Fruit fly (Drosophila melanogaster) whole organism, embryonic: ENCODE data around the gene Mpcp2.
A peak's percentile ranks its signal among the peaks of the same experiment; 100 is the strongest.

Experiments used
- Bgb ChIP-seq: fragments of 200-800 bp; sonication (Bioruptor generic); IDR thresholded peaks from 2 replicates; pipeline ENCODE4 v1.3.6; 2022; ENCODE audit warnings: missing biosample characterization, missing genetic modification characterization; ENCODE audit not compliant: partially characterized antibody
- BtbVII ChIP-seq: fragments of 200-800 bp; sonication (Bioruptor generic); optimal IDR thresholded peaks from 3 replicates; lab custom pipeline; 2017; ENCODE audit warnings: missing biosample characterization, mild to moderate bottlenecking, missing genetic modification characterization
- CG10209 ChIP-seq: fragments of 200-800 bp; sonication (Bioruptor generic); optimal IDR thresholded peaks from 3 replicates; lab custom pipeline; 2017; ENCODE audit warnings: missing biosample characterization, mild to moderate bottlenecking, missing genetic modification characterization, missing genetic modification reagents
- CG10431 ChIP-seq: fragments of 200-800 bp; sonication (Bioruptor generic); optimal IDR thresholded peaks from 3 replicates; lab custom pipeline; 2018; ENCODE audit warnings: missing biosample characterization, mild to moderate bottlenecking, missing genetic modification characterization
- CG11504 ChIP-seq: fragments of 200-800 bp; sonication (Bioruptor generic); optimal IDR thresholded peaks from 3 replicates; lab custom pipeline; 2019; ENCODE audit warnings: missing biosample characterization, mild to moderate bottlenecking, missing genetic modification characterization, moderate library complexity
- CG13296 ChIP-seq: fragments of 200-800 bp; sonication (Bioruptor generic); optimal IDR thresholded peaks from 3 replicates; lab custom pipeline; 2018; ENCODE audit warnings: missing biosample characterization, mild to moderate bottlenecking, missing genetic modification characterization
- CG14860 ChIP-seq: fragments of 200-800 bp; sonication (Bioruptor generic); IDR thresholded peaks from 3 replicates; pipeline ENCODE4 v1.3.6; 2022; ENCODE audit warnings: missing biosample characterization, missing genetic modification characterization; ENCODE audit not compliant: partially characterized antibody
- CG17829 ChIP-seq: fragments of 200-800 bp; optimal IDR thresholded peaks from 2 replicates; lab custom pipeline; 2019; ENCODE audit warnings: missing biosample characterization, mild to moderate bottlenecking, missing genetic modification characterization, moderate library complexity
- CG1832 ChIP-seq: fragments of 200-800 bp; sonication (Bioruptor generic); optimal IDR thresholded peaks from 2 replicates; lab custom pipeline; 2017; ENCODE audit warnings: missing biosample characterization, mild to moderate bottlenecking, missing genetic modification characterization, inconsistent platforms
- CG18599 ChIP-seq: fragments of 200-800 bp; sonication (Bioruptor generic); optimal IDR thresholded peaks from 3 replicates; lab custom pipeline; 2017; ENCODE audit warnings: missing biosample characterization, missing genetic modification characterization, mild to moderate bottlenecking, moderate library complexity, missing genetic modification reagents
- CG2116 ChIP-seq: fragments of 200-800 bp; sonication (Bioruptor generic); optimal IDR thresholded peaks from 3 replicates; lab custom pipeline; 2018; ENCODE audit warnings: missing biosample characterization, mild to moderate bottlenecking, missing genetic modification characterization
- CG30403 ChIP-seq: fragments of 200-800 bp; sonication (Bioruptor generic); optimal IDR thresholded peaks from 3 replicates; lab custom pipeline; 2016; ENCODE audit warnings: missing biosample characterization, missing genetic modification characterization
- CG32767 ChIP-seq: fragments of 200-800 bp; sonication (Bioruptor generic); IDR thresholded peaks from 2 replicates; pipeline ENCODE4 v1.3.6; 2022; ENCODE audit warnings: missing biosample characterization, missing genetic modification characterization
- CG3407 ChIP-seq: fragments of 200-800 bp; sonication (Bioruptor generic); optimal IDR thresholded peaks from 2 replicates; lab custom pipeline; 2018; ENCODE audit warnings: missing biosample characterization, mild to moderate bottlenecking, missing genetic modification characterization
- CG6272 ChIP-seq: fragments of 200-800 bp; sonication (Bioruptor generic); IDR thresholded peaks from 2 replicates; pipeline ENCODE4 v1.3.6; 2022; ENCODE audit warnings: missing biosample characterization, missing genetic modification characterization
- CG7357 ChIP-seq: fragments of 200-800 bp; sonication (Bioruptor generic); IDR thresholded peaks from 3 replicates; pipeline ENCODE4 v1.3.6; 2022; ENCODE audit warnings: missing biosample characterization, missing genetic modification characterization
- CG8281 ChIP-seq: fragments of 200-800 bp; sonication (Bioruptor generic); optimal IDR thresholded peaks from 2 replicates; lab custom pipeline; 2018; ENCODE audit warnings: missing biosample characterization, mild to moderate bottlenecking, missing genetic modification characterization, moderate library complexity
- CG8290 ChIP-seq, 3 experiments: fragments of 200-800 bp; sonication (Bioruptor generic); optimal IDR thresholded peaks; 2 replicates each; lab custom pipeline; 2016 to 2019; ENCODE audit warnings: missing biosample characterization in 3 of 3, missing genetic modification characterization in 3 of 3, mild to moderate bottlenecking in 2 of 3, moderate library complexity in 1 of 3
- CG9727 ChIP-seq: fragments of 200-800 bp; sonication (Bioruptor generic); optimal IDR thresholded peaks from 3 replicates; lab custom pipeline; 2017; ENCODE audit warnings: missing biosample characterization, mild to moderate bottlenecking, missing genetic modification characterization
- CG9797 ChIP-seq: fragments of 200-800 bp; sonication (Bioruptor generic); optimal IDR thresholded peaks from 3 replicates; lab custom pipeline; 2018; ENCODE audit warnings: missing biosample characterization, mild to moderate bottlenecking, missing genetic modification characterization
- CG9876 ChIP-seq: fragments of 200-800 bp; sonication (Bioruptor generic); optimal IDR thresholded peaks from 2 replicates; lab custom pipeline; 2016; ENCODE audit warnings: missing biosample characterization, missing genetic modification characterization
- CTCF ChIP-seq: fragments of 200-800 bp; sonication (Bioruptor generic); optimal IDR thresholded peaks from 2 replicates; lab custom pipeline; 2017; ENCODE audit warnings: missing biosample characterization, mild to moderate bottlenecking, missing genetic modification characterization, moderate library complexity
- Camta ChIP-seq: fragments of 200-800 bp; sonication (Bioruptor generic); optimal IDR thresholded peaks from 2 replicates; lab custom pipeline; 2016; ENCODE audit warnings: missing biosample characterization, missing genetic modification characterization
- D ChIP-seq, 2 experiments: fragments of 200-800 bp in 1 of 2; fragments of >200 bp in 1 of 2; sonication (Bioruptor generic) in 1 of 2; optimal IDR thresholded peaks; 2 replicates in 1 of 2; 3 replicates in 1 of 2; lab custom pipeline; 2017; ENCODE audit warnings: mild to moderate bottlenecking in 1 of 2, missing biosample characterization in 1 of 2, missing genetic modification characterization in 1 of 2, missing genetic modification reagents in 1 of 2
- Hr51 ChIP-seq, 2 experiments: fragments of 200-800 bp; sonication (Bioruptor generic); optimal IDR thresholded peaks; 2 replicates in 1 of 2; 3 replicates in 1 of 2; lab custom pipeline; 2016 to 2018; ENCODE audit warnings: missing biosample characterization in 2 of 2, missing genetic modification characterization in 2 of 2, mild to moderate bottlenecking in 1 of 2, moderate library complexity in 1 of 2
- Jarid2 ChIP-seq: fragments of 200-800 bp; sonication (Bioruptor generic); optimal IDR thresholded peaks from 3 replicates; lab custom pipeline; 2017; ENCODE audit warnings: mild to moderate bottlenecking, missing biosample characterization, missing genetic modification reagents, missing genetic modification characterization
- Kr ChIP-seq: fragments of 200-800 bp; sonication (Bioruptor generic); optimal IDR thresholded peaks from 2 replicates; lab custom pipeline; 2017; ENCODE audit warnings: missing biosample characterization, mild to moderate bottlenecking, missing genetic modification characterization
- NC2α ChIP-seq: fragments of 200-800 bp; sonication (Bioruptor generic); optimal IDR thresholded peaks from 2 replicates; lab custom pipeline; 2016; ENCODE audit warnings: missing biosample characterization, missing genetic modification characterization
- Pdp1 ChIP-seq, 2 experiments: fragments of 200-800 bp; sonication (Bioruptor generic); optimal IDR thresholded peaks; 3 replicates each; lab custom pipeline; 2016; ENCODE audit warnings: missing biosample characterization in 2 of 2, missing genetic modification characterization in 2 of 2, mild to moderate bottlenecking in 1 of 2, moderate library complexity in 1 of 2
- Scr ChIP-seq: fragments of 200-800 bp; sonication (Bioruptor generic); IDR thresholded peaks from 2 replicates; pipeline ENCODE4 v1.3.6; 2022; ENCODE audit warnings: missing biosample characterization, missing genetic modification characterization; ENCODE audit not compliant: partially characterized antibody
- Sry-δ ChIP-seq: fragments of 200-800 bp; sonication (Bioruptor generic); optimal IDR thresholded peaks from 2 replicates; lab custom pipeline; 2016; ENCODE audit warnings: missing biosample characterization, missing genetic modification characterization
- amos ChIP-seq: fragments of 200-800 bp; sonication (Bioruptor generic); IDR thresholded peaks from 2 replicates; pipeline ENCODE4 v1.3.6; 2022; ENCODE audit warnings: missing biosample characterization, missing genetic modification characterization; ENCODE audit not compliant: partially characterized antibody
- cwo ChIP-seq: fragments of 200-800 bp; sonication (Bioruptor generic); optimal IDR thresholded peaks from 3 replicates; lab custom pipeline; 2017; ENCODE audit warnings: missing biosample characterization, missing genetic modification characterization, mild to moderate bottlenecking, moderate library complexity, missing genetic modification reagents
- kah ChIP-seq: fragments of 200-800 bp; sonication (Bioruptor generic); optimal IDR thresholded peaks from 2 replicates; lab custom pipeline; 2018; ENCODE audit warnings: missing biosample characterization, mild to moderate bottlenecking, missing genetic modification characterization
- odd ChIP-seq: fragments of 200-800 bp; sonication (Bioruptor generic); optimal IDR thresholded peaks from 2 replicates; lab custom pipeline; 2017; ENCODE audit warnings: missing biosample characterization, mild to moderate bottlenecking, missing genetic modification characterization
- pan ChIP-seq, 4 experiments: fragments of >200 bp in 3 of 4; fragments of 200-800 bp in 1 of 4; sonication (Bioruptor generic) in 1 of 4; optimal IDR thresholded peaks in 3 of 4; IDR thresholded peaks in 1 of 4; 2 replicates each; pipeline versions ENCODE4 v1.3.6 to Lab custom; 2017 to 2022; ENCODE audit warnings: missing biosample characterization in 2 of 4, missing genetic modification characterization in 2 of 4, mixed read lengths in 1 of 4
- pho ChIP-seq: fragments of 200-800 bp; sonication (Bioruptor generic); optimal IDR thresholded peaks from 2 replicates; lab custom pipeline; 2016; ENCODE audit warnings: missing biosample characterization, missing genetic modification characterization
- pita ChIP-seq: fragments of 200-800 bp; sonication (Bioruptor generic); optimal IDR thresholded peaks from 2 replicates; lab custom pipeline; 2017; ENCODE audit warnings: missing biosample characterization, mild to moderate bottlenecking, missing genetic modification characterization
- pnt ChIP-seq: fragments of 200-800 bp; sonication (Bioruptor generic); optimal IDR thresholded peaks from 3 replicates; lab custom pipeline; 2016; ENCODE audit warnings: missing biosample characterization, missing genetic modification characterization
- pros ChIP-seq: fragments of 200-800 bp; sonication (Bioruptor generic); optimal IDR thresholded peaks from 3 replicates; lab custom pipeline; 2019; ENCODE audit warnings: missing biosample characterization, mild to moderate bottlenecking, missing genetic modification characterization, moderate library complexity
- seq ChIP-seq: fragments of 200-800 bp; sonication (Bioruptor generic); IDR thresholded peaks from 2 replicates; pipeline ENCODE4 v1.3.6; 2022; ENCODE audit warnings: missing biosample characterization, missing genetic modification characterization
- slou ChIP-seq: fragments of 200-800 bp; sonication (Bioruptor generic); optimal IDR thresholded peaks from 3 replicates; lab custom pipeline; 2016; ENCODE audit warnings: missing biosample characterization, missing genetic modification characterization
- sob ChIP-seq: fragments of 200-800 bp; sonication (Bioruptor generic); IDR thresholded peaks from 2 replicates; pipeline ENCODE4 v1.3.6; 2022; ENCODE audit warnings: missing biosample characterization, missing genetic modification characterization
- sqz ChIP-seq: fragments of 200-800 bp; sonication (Bioruptor generic); optimal IDR thresholded peaks from 3 replicates; lab custom pipeline; 2018; ENCODE audit warnings: missing biosample characterization, mild to moderate bottlenecking, missing genetic modification characterization
- tgo ChIP-seq: fragments of 200-800 bp; sonication (Bioruptor generic); IDR thresholded peaks from 3 replicates; pipeline ENCODE4 v1.3.6; 2022; ENCODE audit warnings: missing biosample characterization, missing genetic modification characterization
- z ChIP-seq: fragments of 200-800 bp; sonication (Bioruptor generic); IDR thresholded peaks from 3 replicates; pipeline ENCODE4 v1.3.6; 2022; ENCODE audit warnings: missing biosample characterization, missing genetic modification characterization
- zf30C ChIP-seq: fragments of 200-800 bp; sonication (Bioruptor generic); optimal IDR thresholded peaks from 3 replicates; lab custom pipeline; 2018; ENCODE audit warnings: missing biosample characterization, mild to moderate bottlenecking, missing genetic modification characterization

Mpcp2 gene

dm6 chr3L:14543971-14544655 is 6.7 kb downstream of the Mpcp2 start (continued):
- TF ChIP-seq CG8281 (tag; lab: Kevin White, UChicago), result no peak
- TF ChIP-seq CG8290 (GFP tag; optimal IDR thresholded peaks at IDR 0.05; lab: Kevin White, UChicago), result peak; percentile 5
- peak in 1 of 2 experiments; percentile 84 for TF ChIP-seq CG8290 (tag; optimal IDR thresholded peaks at IDR 0.05; lab: Kevin White, UChicago)
- peak; percentile 11 for TF ChIP-seq CG9727
- TF ChIP-seq pnt, result no peak
- TF ChIP-seq BtbVII (GFP tag; lab: Kevin White, UChicago), result peak; percentile 18
- no peak for TF ChIP-seq NC2α (GFP tag; lab: Kevin White, UChicago)
- TF ChIP-seq Bgb (GFP tag; lab: Robert Waterston, UW), result peak; percentile 69
- TF ChIP-seq sqz (GFP tag; lab: Kevin White, UChicago), result peak; percentile 94
- TF ChIP-seq Hr51 (GFP tag; optimal IDR thresholded peaks at IDR 0.05; lab: Kevin White, UChicago), result no peak
- TF ChIP-seq Pdp1 (GFP tag; optimal IDR thresholded peaks at IDR 0.05; lab: Kevin White, UChicago), result peak in 1 of 2 experiments; percentile 67
- TF ChIP-seq Scr (GFP tag; lab: Robert Waterston, UW), result peak; percentile 23; the same call in 1 of the 2 replicates
- TF ChIP-seq zf30C (GFP tag; lab: Kevin White, UChicago), result no peak
- TF ChIP-seq z (GFP tag; lab: Robert Waterston, UW), result 0 out of 3 replicates have a peak, but pooled peaks have one; percentile 43
- TF ChIP-seq CG18599 (GFP tag; lab: Kevin White, UChicago), result peak; percentile 55
- peak; percentile 35; the same call in 1 of the 3 replicates for TF ChIP-seq CG14860 (GFP tag; lab: Robert Waterston, UW)
- TF ChIP-seq CG1832, result no peak
- TF ChIP-seq Sry-δ (GFP tag; lab: Kevin White, UChicago), result no peak
- TF ChIP-seq CG9797 (GFP tag; lab: Kevin White, UChicago), result no peak
- TF ChIP-seq CG7357 (GFP tag; lab: Robert Waterston, UW), result no peak
- peak; percentile 25 for TF ChIP-seq CG11504
- no peak for TF ChIP-seq pan (optimal IDR thresholded peaks at IDR 0.05; lab: Kevin White, UChicago)
- TF ChIP-seq pan (GFP tag; optimal IDR thresholded peaks at IDR 0.05 in 1 of 2, IDR thresholded peaks at IDR 0.05 in 1 of 2), result peak in 1 of 2 experiments; percentile 50
- no peak for TF ChIP-seq pho (GFP tag; lab: Kevin White, UChicago)
- TF ChIP-seq CG30403, result no peak
- no peak for TF ChIP-seq CG6272 (GFP tag; lab: Robert Waterston, UW)
- TF ChIP-seq Camta (GFP tag; lab: Kevin White, UChicago), result no peak
- no peak for TF ChIP-seq CTCF (GFP tag; lab: Kevin White, UChicago)
- 0 out of 2 replicates have a peak, but pooled peaks have one; percentile 23 for TF ChIP-seq CG32767
- peak; percentile 33 for TF ChIP-seq odd
- TF ChIP-seq seq, result 0 out of 2 replicates have a peak, but pooled peaks have one; percentile 33
- no peak for TF ChIP-seq CG3407 (GFP tag; lab: Kevin White, UChicago)
- no peak for TF ChIP-seq amos
- TF ChIP-seq Kr, result no peak
- TF ChIP-seq pros (GFP tag; lab: Kevin White, UChicago), result peak; percentile 97
- peak; percentile 28 for TF ChIP-seq Jarid2 (GFP tag; lab: Kevin White, UChicago)
- TF ChIP-seq CG13296 (GFP tag; lab: Kevin White, UChicago), result peak; percentile 34
- TF ChIP-seq tgo (GFP tag; lab: Robert Waterston, UW), result no peak
- peak; percentile 35 for TF ChIP-seq CG10209 (GFP tag; lab: Kevin White, UChicago)
- TF ChIP-seq pita (GFP tag; lab: Kevin White, UChicago), result no peak
- TF ChIP-seq CG9876, result no peak
- TF ChIP-seq CG2116 (GFP tag; lab: Kevin White, UChicago), result no peak
- no peak for TF ChIP-seq D (optimal IDR thresholded peaks at IDR 0.05; lab: Kevin White, UChicago)
- no peak for TF ChIP-seq D (GFP tag; optimal IDR thresholded peaks at IDR 0.05; lab: Kevin White, UChicago)
- no peak for TF ChIP-seq slou (GFP tag; lab: Kevin White, UChicago)
- TF ChIP-seq kah (GFP tag; lab: Kevin White, UChicago), result peak; percentile 84
- peak; percentile 26 for TF ChIP-seq cwo (GFP tag; lab: Kevin White, UChicago)
- peak; percentile 53 for TF ChIP-seq sob
- TF ChIP-seq CG10431 (GFP tag; lab: Kevin White, UChicago), result no peak
- peak; percentile 24 for TF ChIP-seq CG17829 (tag; lab: Kevin White, UChicago)
